Fruit fly (Drosophila melanogaster) whole organism, embryonic: ENCODE data around the gene Bap60.

ENCODE experiments used
- Ada2b ChIP-seq: fragments of 200-800 bp; sonication (Bioruptor generic); IDR thresholded peaks from 2 replicates; pipeline ENCODE4 v1.3.6; 2022; ENCODE audit warnings: missing biosample characterization, missing genetic modification characterization
- CG10565 ChIP-seq: fragments of 200-800 bp; sonication (Bioruptor generic); optimal IDR thresholded peaks from 3 replicates; lab custom pipeline; 2016; ENCODE audit warnings: missing biosample characterization, mild to moderate bottlenecking, missing genetic modification characterization
- CG10654 ChIP-seq: fragments of 200-800 bp; sonication (Bioruptor generic); optimal IDR thresholded peaks from 2 replicates; lab custom pipeline; 2016; ENCODE audit warnings: missing biosample characterization, missing genetic modification characterization
- CG11093 ChIP-seq: fragments of 200-800 bp; sonication (Bioruptor generic); IDR thresholded peaks from 3 replicates; pipeline ENCODE4 v1.3.6; 2022; ENCODE audit warnings: missing biosample characterization, missing genetic modification characterization
- CG11456 ChIP-seq: fragments of 200-800 bp; sonication (Bioruptor generic); IDR thresholded peaks from 3 replicates; pipeline ENCODE4 v1.3.6; 2022; ENCODE audit warnings: missing biosample characterization, missing genetic modification characterization
- CG12942 ChIP-seq: fragments of 200-800 bp; sonication (Bioruptor generic); optimal IDR thresholded peaks from 3 replicates; lab custom pipeline; 2016; ENCODE audit warnings: missing biosample characterization, missing genetic modification characterization
- CG14441 ChIP-seq: fragments of 200-800 bp; sonication (Bioruptor generic); IDR thresholded peaks from 2 replicates; pipeline ENCODE4 v1.3.6; 2022; ENCODE audit warnings: missing biosample characterization, missing genetic modification characterization
- CG15011 ChIP-seq: fragments of 200-800 bp; sonication (Bioruptor generic); optimal IDR thresholded peaks from 3 replicates; lab custom pipeline; 2018; ENCODE audit warnings: missing biosample characterization, mild to moderate bottlenecking, missing genetic modification characterization
- CG1529 ChIP-seq: fragments of 200-800 bp; sonication (Bioruptor generic); optimal IDR thresholded peaks from 3 replicates; lab custom pipeline; 2018; ENCODE audit warnings: missing biosample characterization, missing genetic modification characterization
- CG18262 ChIP-seq: fragments of 200-800 bp; optimal IDR thresholded peaks from 3 replicates; lab custom pipeline; 2019; ENCODE audit warnings: missing biosample characterization, mild to moderate bottlenecking, missing genetic modification characterization, moderate library complexity
- CG18619 ChIP-seq: fragments of 200-800 bp; sonication (Bioruptor generic); optimal IDR thresholded peaks from 3 replicates; lab custom pipeline; 2017; ENCODE audit warnings: missing biosample characterization, mild to moderate bottlenecking, missing genetic modification characterization
- CG2199 ChIP-seq: fragments of 200-800 bp; sonication (Bioruptor generic); IDR thresholded peaks from 3 replicates; pipeline ENCODE4 v1.3.6; 2022; ENCODE audit warnings: missing biosample characterization, missing genetic modification characterization
- CG2712 ChIP-seq: fragments of 200-800 bp; optimal IDR thresholded peaks from 3 replicates; lab custom pipeline; 2019; ENCODE audit warnings: missing biosample characterization, mild to moderate bottlenecking, missing genetic modification characterization, moderate library complexity
- CG31441 ChIP-seq: fragments of 200-800 bp; sonication (Bioruptor generic); IDR thresholded peaks from 2 replicates; pipeline ENCODE4 v1.3.6; 2022; ENCODE audit warnings: missing biosample characterization, missing genetic modification characterization
- CG3838 ChIP-seq: fragments of 200-800 bp; sonication (Bioruptor generic); optimal IDR thresholded peaks from 3 replicates; lab custom pipeline; 2016; ENCODE audit warnings: missing biosample characterization, missing genetic modification characterization
- CG3995 ChIP-seq: fragments of 200-800 bp; sonication (Bioruptor generic); optimal IDR thresholded peaks from 3 replicates; lab custom pipeline; 2016; ENCODE audit warnings: missing biosample characterization, missing genetic modification characterization
- CG4360 ChIP-seq: fragments of 200-800 bp; sonication (Bioruptor generic); IDR thresholded peaks from 2 replicates; pipeline ENCODE4 v1.3.6; 2022; ENCODE audit warnings: missing biosample characterization, missing genetic modification characterization
- CG4404 ChIP-seq: fragments of 200-800 bp; sonication (Bioruptor generic); IDR thresholded peaks from 2 replicates; pipeline ENCODE4 v1.3.6; 2022; ENCODE audit warnings: missing biosample characterization, missing genetic modification characterization
- CG4820 ChIP-seq: fragments of 200-800 bp; sonication (Bioruptor generic); optimal IDR thresholded peaks from 3 replicates; lab custom pipeline; 2016; ENCODE audit warnings: missing biosample characterization, missing genetic modification characterization
- CG6654 ChIP-seq: fragments of 200-800 bp; sonication (Bioruptor generic); optimal IDR thresholded peaks from 2 replicates; lab custom pipeline; 2017; ENCODE audit warnings: missing biosample characterization, mild to moderate bottlenecking, missing genetic modification characterization
- CG7745 ChIP-seq: fragments of 200-800 bp; sonication (Bioruptor generic); optimal IDR thresholded peaks from 2 replicates; lab custom pipeline; 2018; ENCODE audit warnings: missing biosample characterization, mild to moderate bottlenecking, missing genetic modification characterization, moderate library complexity
- CG8924 ChIP-seq: fragments of 200-800 bp; optimal IDR thresholded peaks from 3 replicates; lab custom pipeline; 2019; ENCODE audit warnings: missing biosample characterization, mild to moderate bottlenecking, missing genetic modification characterization, moderate library complexity
- Dip3 ChIP-seq: fragments of 200-800 bp; sonication (Bioruptor generic); optimal IDR thresholded peaks from 3 replicates; lab custom pipeline; 2016; ENCODE audit warnings: missing biosample characterization, missing genetic modification characterization
- Eip74EF ChIP-seq, 2 experiments: fragments of 200-800 bp in 1 of 2; fragments of >200 bp in 1 of 2; sonication (Bioruptor generic) in 1 of 2; optimal IDR thresholded peaks; 2 replicates each; lab custom pipeline; 2017 to 2019; ENCODE audit warnings: missing biosample characterization in 2 of 2, missing genetic modification characterization in 2 of 2, mild to moderate bottlenecking in 1 of 2, moderate library complexity in 1 of 2
- Ets97D ChIP-seq: fragments of 200-800 bp; sonication (Bioruptor generic); optimal IDR thresholded peaks from 3 replicates; lab custom pipeline; 2016; ENCODE audit warnings: missing biosample characterization, missing genetic modification characterization
- Gsc ChIP-seq: fragments of 200-800 bp; sonication (Bioruptor generic); IDR thresholded peaks from 2 replicates; pipeline ENCODE4 v1.3.6; 2022; ENCODE audit warnings: missing biosample characterization, missing genetic modification characterization
- HLH4C ChIP-seq: fragments of 200-800 bp; sonication (Bioruptor generic); IDR thresholded peaks from 3 replicates; pipeline ENCODE4 v1.3.6; 2022; ENCODE audit warnings: missing biosample characterization, missing genetic modification characterization; ENCODE audit not compliant: partially characterized antibody
- HmgD ChIP-seq: fragments of 200-800 bp; sonication (Bioruptor generic); optimal IDR thresholded peaks from 3 replicates; lab custom pipeline; 2016; ENCODE audit warnings: missing biosample characterization, missing genetic modification characterization
- Max ChIP-seq: fragments of 200-800 bp; sonication (Bioruptor generic); optimal IDR thresholded peaks from 2 replicates; lab custom pipeline; 2016; ENCODE audit warnings: missing biosample characterization, mild to moderate bottlenecking, missing genetic modification characterization
- Myb ChIP-seq: fragments of 200-800 bp; sonication (Bioruptor generic); optimal IDR thresholded peaks from 2 replicates; lab custom pipeline; 2016; ENCODE audit warnings: missing biosample characterization, missing genetic modification characterization
- NfI ChIP-seq: fragments of 200-800 bp; sonication (Bioruptor generic); optimal IDR thresholded peaks from 3 replicates; lab custom pipeline; 2018; ENCODE audit warnings: missing biosample characterization, mild to moderate bottlenecking, missing genetic modification characterization, moderate library complexity
- Optix ChIP-seq: fragments of 200-800 bp; sonication (Bioruptor generic); IDR thresholded peaks from 3 replicates; pipeline ENCODE4 v1.3.6; 2022; ENCODE audit warnings: missing biosample characterization, missing genetic modification characterization
- Ravus ChIP-seq: fragments of 200-800 bp; sonication (Bioruptor generic); IDR thresholded peaks from 2 replicates; pipeline ENCODE4 v1.3.6; 2022; ENCODE audit warnings: missing biosample characterization, missing genetic modification characterization
- Sin3A ChIP-seq: fragments of >200 bp; optimal IDR thresholded peaks from 2 replicates; lab custom pipeline; 2018
- ara ChIP-seq: fragments of 200-800 bp; sonication (Bioruptor generic); IDR thresholded peaks from 2 replicates; pipeline ENCODE4 v1.3.6; 2022; ENCODE audit warnings: missing biosample characterization, missing genetic modification characterization
- ase ChIP-seq: fragments of 200-800 bp; sonication (Bioruptor generic); IDR thresholded peaks from 3 replicates; pipeline ENCODE4 v1.3.6; 2022; ENCODE audit warnings: missing biosample characterization, missing genetic modification characterization
- br ChIP-seq: fragments of >200 bp; optimal IDR thresholded peaks from 2 replicates; lab custom pipeline; 2017
- cg ChIP-seq: fragments of 200-800 bp; sonication (Bioruptor generic); optimal IDR thresholded peaks from 3 replicates; lab custom pipeline; 2019; ENCODE audit warnings: missing biosample characterization, mild to moderate bottlenecking, missing genetic modification characterization, moderate library complexity
- dmrt99B ChIP-seq: fragments of 200-800 bp; sonication (Bioruptor generic); optimal IDR thresholded peaks from 2 replicates; lab custom pipeline; 2018; ENCODE audit warnings: missing biosample characterization, mild to moderate bottlenecking, missing genetic modification characterization, moderate library complexity
- esg ChIP-seq: fragments of 200-800 bp; sonication (Bioruptor generic); conservative IDR thresholded peaks from 2 replicates; pipeline ENCODE4 v1.3.6; 2022; ENCODE audit warnings: missing biosample characterization, missing genetic modification characterization
- fd102C ChIP-seq: fragments of 200-800 bp; sonication (Bioruptor generic); optimal IDR thresholded peaks from 2 replicates; lab custom pipeline; 2018; ENCODE audit warnings: missing biosample characterization, mild to moderate bottlenecking, missing genetic modification characterization, moderate library complexity
- gro ChIP-seq: fragments of 200-800 bp; sonication (Bioruptor generic); optimal IDR thresholded peaks from 2 replicates; lab custom pipeline; 2016; ENCODE audit warnings: missing biosample characterization, missing genetic modification characterization
- inv ChIP-seq: fragments of 200-800 bp; sonication (Bioruptor generic); IDR thresholded peaks from 2 replicates; pipeline ENCODE4 v1.3.6; 2022; ENCODE audit warnings: missing biosample characterization, missing genetic modification characterization; ENCODE audit not compliant: partially characterized antibody
- jigr1 ChIP-seq: fragments of 200-800 bp; sonication (Bioruptor generic); IDR thresholded peaks from 3 replicates; pipeline ENCODE4 v1.3.6; 2022; ENCODE audit warnings: missing biosample characterization, missing genetic modification characterization
- kni ChIP-seq: fragments of 200-800 bp; sonication (Bioruptor generic); optimal IDR thresholded peaks from 3 replicates; lab custom pipeline; 2017; ENCODE audit warnings: mild to moderate bottlenecking, missing biosample characterization, missing genetic modification reagents, missing genetic modification characterization
- otp ChIP-seq: fragments of 200-800 bp; sonication (Bioruptor generic); IDR thresholded peaks from 3 replicates; pipeline ENCODE4, ENCODE4 v1.3.6; 2022; ENCODE audit warnings: missing biosample characterization, missing genetic modification characterization
- p53 ChIP-seq: fragments of 200-800 bp; sonication (Bioruptor generic); optimal IDR thresholded peaks from 2 replicates; lab custom pipeline; 2016; ENCODE audit warnings: missing biosample characterization, missing genetic modification characterization
- rib ChIP-seq: fragments of 200-800 bp; sonication (Bioruptor generic); IDR thresholded peaks from 2 replicates; pipeline ENCODE4 v1.3.6; 2022; ENCODE audit warnings: missing biosample characterization, missing genetic modification characterization
- sens ChIP-seq: fragments of 200-800 bp; sonication (Bioruptor generic); peaks from one replicate; lab custom pipeline; 2016; ENCODE audit warnings: missing biosample characterization, missing genetic modification characterization
- sens-2 ChIP-seq: fragments of 200-800 bp; sonication (Bioruptor generic); IDR thresholded peaks from 2 replicates; pipeline ENCODE4 v1.3.6; 2022; ENCODE audit warnings: missing biosample characterization, missing genetic modification characterization
- sim ChIP-seq: fragments of 200-800 bp; sonication (Bioruptor generic); IDR thresholded peaks from 2 replicates; pipeline ENCODE4 v1.3.6; 2022; ENCODE audit warnings: missing biosample characterization, missing genetic modification characterization
- tup ChIP-seq: fragments of 200-800 bp; sonication (Bioruptor generic); optimal IDR thresholded peaks from 2 replicates; lab custom pipeline; 2016; ENCODE audit warnings: missing biosample characterization, mild to moderate bottlenecking, missing genetic modification characterization, moderate library complexity
- yki ChIP-seq: fragments of >200 bp; optimal IDR thresholded peaks from 3 replicates; lab custom pipeline; 2018

The Bap60 gene

DNA sequence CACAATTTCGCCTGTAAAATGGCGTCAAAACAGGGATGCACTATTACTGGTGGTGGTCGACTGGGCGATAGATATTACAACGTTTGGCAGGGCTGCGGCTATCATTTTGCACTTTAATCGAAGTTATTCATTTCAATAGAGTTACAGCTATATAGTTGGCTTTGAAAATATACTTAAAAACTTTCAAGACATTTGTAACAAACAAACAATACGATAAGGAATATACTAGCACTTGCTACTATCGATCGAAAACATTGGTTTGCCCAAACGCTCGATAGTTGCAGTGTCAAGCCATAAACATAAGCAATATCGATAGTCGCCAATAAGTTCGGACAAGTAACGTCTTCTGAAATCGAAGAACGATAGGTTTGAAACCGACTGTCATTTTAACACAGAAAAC lies at the start of gene Bap60, which contains the start of gene CG12096 (continued):
- TF ChIP-seq cg (GFP tag; lab: Kevin White, UChicago): peak; percentile 65
- TF ChIP-seq HmgD (GFP tag; lab: Kevin White, UChicago): peak; percentile 84
- peak; percentile 94 for TF ChIP-seq HLH4C
- no peak; the same call in 1 of the 2 replicates for TF ChIP-seq CG31441
- TF ChIP-seq CG7745: no peak
- no peak for TF ChIP-seq rib
- peak; percentile 37 for TF ChIP-seq p53
- TF ChIP-seq Ravus: no peak
- TF ChIP-seq NfI: peak; percentile 74
- peak; percentile 82 for TF ChIP-seq CG2712 (tag; lab: Kevin White, UChicago)
- TF ChIP-seq CG2199 (GFP tag; lab: Robert Waterston, UW): no peak
- TF ChIP-seq CG10565 (GFP tag; lab: Kevin White, UChicago): no peak
- TF ChIP-seq CG18262: peak; percentile 75
- TF ChIP-seq CG4404: peak; percentile 67
- TF ChIP-seq sim (GFP tag; lab: Robert Waterston, UW): no peak
- TF ChIP-seq CG10654: peak; percentile 62
- TF ChIP-seq CG4820 (GFP tag; lab: Kevin White, UChicago): peak; percentile 65
- TF ChIP-seq CG3995: peak; percentile 94
- no peak for TF ChIP-seq otp (GFP tag; lab: Robert Waterston, UW)
- TF ChIP-seq CG18619: peak; percentile 67
- TF ChIP-seq Eip74EF (GFP tag; optimal IDR thresholded peaks at IDR 0.05; lab: Kevin White, UChicago): no peak
- TF ChIP-seq CG1529: peak; percentile 21
- TF ChIP-seq CG8924: peak; percentile 80
- TF ChIP-seq CG3838 (GFP tag; lab: Kevin White, UChicago): no peak
- peak; percentile 65 for TF ChIP-seq esg (GFP tag; lab: Robert Waterston, UW)
- peak; percentile 51; the same call in 1 of the 2 replicates for TF ChIP-seq CG14441
- TF ChIP-seq CG11456 (GFP tag; lab: Robert Waterston, UW): peak; percentile 38; the same call in 1 of the 3 replicates
- TF ChIP-seq Ets97D (GFP tag; lab: Kevin White, UChicago): peak; percentile 87
- TF ChIP-seq inv (GFP tag; lab: Robert Waterston, UW): peak; percentile 92
- no peak for TF ChIP-seq yki (lab: Kevin White, UChicago)
- TF ChIP-seq Myb (GFP tag; lab: Kevin White, UChicago): peak; percentile 93
- TF ChIP-seq ara: peak; percentile 26; the same call in 1 of the 2 replicates
- TF ChIP-seq CG12942 (GFP tag; lab: Kevin White, UChicago): peak; percentile 72
- no peak for TF ChIP-seq CG4360 (GFP tag; lab: Robert Waterston, UW)
- peak; percentile 67 for TF ChIP-seq dmrt99B (tag; lab: Kevin White, UChicago)
- TF ChIP-seq Optix (GFP tag; lab: Robert Waterston, UW): peak; percentile 13; the same call in 1 of the 3 replicates
- peak; percentile 86 for TF ChIP-seq gro (GFP tag; lab: Kevin White, UChicago)
- TF ChIP-seq CG15011 (GFP tag; lab: Kevin White, UChicago): no peak
- no peak for TF ChIP-seq fd102C
- TF ChIP-seq CG6654 (GFP tag; lab: Kevin White, UChicago): no peak
- peak; percentile 49 for TF ChIP-seq tup (GFP tag; lab: Kevin White, UChicago)
- TF ChIP-seq ase (GFP tag; lab: Robert Waterston, UW): peak; percentile 29; the same call in 1 of the 3 replicates
- 0 out of 2 replicates have a peak, but pooled peaks have one; percentile 8 for TF ChIP-seq Gsc (GFP tag; lab: Robert Waterston, UW)
- TF ChIP-seq CG11093 (GFP tag; lab: Robert Waterston, UW): peak; percentile 32; the same call in 1 of the 3 replicates
- peak; percentile 99 for TF ChIP-seq Sin3A (lab: Kevin White, UChicago)
- TF ChIP-seq Dip3: peak; percentile 80
- TF ChIP-seq sens-2 (GFP tag; lab: Robert Waterston, UW): no peak
- TF ChIP-seq jigr1 (GFP tag; lab: Robert Waterston, UW): no peak
- TF ChIP-seq kni (GFP tag; lab: Kevin White, UChicago): peak; percentile 41
- TF ChIP-seq Max: peak; percentile 63
- peak; percentile 50; the same call in 1 of the 2 replicates for TF ChIP-seq Ada2b (GFP tag; lab: Robert Waterston, UW)
- peak; percentile 95 for TF ChIP-seq sens (GFP tag; lab: Kevin White, UChicago)
- no peak for TF ChIP-seq br (lab: Kevin White, UChicago)
